Worm (Caenorhabditis elegans): Measurements from ENCODE around the gene C44E12.1.

DNA sequence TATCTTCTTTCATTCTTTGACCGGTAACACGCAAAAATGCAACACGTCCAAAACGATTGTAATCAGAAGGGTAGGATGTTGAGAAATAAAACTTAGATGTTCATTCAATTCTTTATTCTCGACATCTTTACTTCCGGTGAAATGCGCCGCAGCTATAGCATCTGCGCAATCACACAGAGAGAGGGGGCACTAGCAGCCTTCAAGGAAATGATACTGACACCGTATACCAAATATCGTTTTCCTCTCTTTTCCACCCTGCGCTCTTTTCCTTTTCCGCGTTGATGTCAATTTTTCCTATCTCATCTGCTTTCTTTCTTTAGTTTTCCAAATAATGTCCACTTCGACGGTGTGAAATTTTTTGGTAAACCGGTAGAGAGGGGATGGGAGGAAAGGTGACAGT is 6.0 kb upstream of the C44E12.1 start:
- TF ChIP-seq tab-1 (GFP tag; IDR thresholded peaks at IDR 0.05) (no peak), cog-1 (tag; optimal IDR thresholded peaks at IDR 0.05) (no peak)

Data from whole organism, midembryonic.